Fruit fly (Drosophila melanogaster) whole organism, embryonic: ENCODE data around the gene SkpA.
A peak's percentile ranks its signal among the peaks of the same experiment; 100 is the strongest.

Experiments used
- Atf6 ChIP-seq: fragments of 200-800 bp; sonication (Bioruptor generic); IDR thresholded peaks from 2 replicates; pipeline ENCODE4 v1.3.6; 2022; ENCODE audit warnings: missing biosample characterization, missing genetic modification characterization
- CG12155 ChIP-seq: fragments of 200-800 bp; sonication (Bioruptor generic); optimal IDR thresholded peaks from 3 replicates; lab custom pipeline; 2016; ENCODE audit warnings: missing biosample characterization, missing genetic modification characterization
- CG13775 ChIP-seq: fragments of 200-800 bp; sonication (Bioruptor generic); optimal IDR thresholded peaks from 3 replicates; lab custom pipeline; 2017; ENCODE audit warnings: missing biosample characterization, mild to moderate bottlenecking, missing genetic modification characterization
- CG14050 ChIP-seq: fragments of 200-800 bp; sonication (Bioruptor generic); IDR thresholded peaks from 3 replicates; pipeline ENCODE4 v1.3.6; 2022; ENCODE audit warnings: missing biosample characterization, missing genetic modification characterization
- CG32532 ChIP-seq: fragments of 200-800 bp; sonication (Bioruptor generic); IDR thresholded peaks from 2 replicates; pipeline ENCODE4 v1.3.6; 2022; ENCODE audit warnings: missing biosample characterization, missing genetic modification characterization
- CG3838 ChIP-seq: fragments of 200-800 bp; sonication (Bioruptor generic); optimal IDR thresholded peaks from 3 replicates; lab custom pipeline; 2016; ENCODE audit warnings: missing biosample characterization, missing genetic modification characterization
- CG4328 ChIP-seq: fragments of 200-800 bp; sonication (Bioruptor generic); optimal IDR thresholded peaks from 3 replicates; lab custom pipeline; 2017; ENCODE audit warnings: missing biosample characterization, missing genetic modification reagents, missing genetic modification characterization
- CG4854 ChIP-seq: fragments of 200-800 bp; sonication (Bioruptor generic); optimal IDR thresholded peaks from 2 replicates; lab custom pipeline; 2016; ENCODE audit warnings: missing biosample characterization, missing genetic modification characterization, inconsistent platforms
- CG5245 ChIP-seq: fragments of 200-800 bp; sonication (Bioruptor generic); optimal IDR thresholded peaks from 3 replicates; lab custom pipeline; 2016; ENCODE audit warnings: missing biosample characterization, missing genetic modification characterization
- CG6175 ChIP-seq: fragments of 200-800 bp; sonication (Bioruptor generic); IDR thresholded peaks from 3 replicates; pipeline ENCODE4 v1.3.6; 2022; ENCODE audit warnings: missing biosample characterization, missing genetic modification characterization
- CG6683 ChIP-seq: fragments of 200-800 bp; sonication (Bioruptor generic); optimal IDR thresholded peaks from 2 replicates; lab custom pipeline; 2017; ENCODE audit warnings: missing biosample characterization, mild to moderate bottlenecking, missing genetic modification characterization, missing genetic modification reagents
- CG7963 ChIP-seq: fragments of 200-800 bp; sonication (Bioruptor generic); IDR thresholded peaks from 3 replicates; pipeline ENCODE4 v1.3.6; 2022; ENCODE audit warnings: missing biosample characterization, missing genetic modification characterization; ENCODE audit not compliant: partially characterized antibody
- CoRest ChIP-seq: fragments of 200-800 bp; sonication (Bioruptor generic); optimal IDR thresholded peaks from 3 replicates; lab custom pipeline; 2018; ENCODE audit warnings: missing biosample characterization, mild to moderate bottlenecking, missing genetic modification characterization, moderate library complexity
- Dek ChIP-seq: fragments of 200-800 bp; sonication (Bioruptor generic); optimal IDR thresholded peaks from 3 replicates; lab custom pipeline; 2019; ENCODE audit warnings: missing biosample characterization, mild to moderate bottlenecking, missing genetic modification characterization, moderate library complexity
- Dfd ChIP-seq, 2 experiments: fragments of >200 bp; optimal IDR thresholded peaks; 2 replicates each; lab custom pipeline; 2017; ENCODE audit warnings: missing biosample characterization in 2 of 2, missing genetic modification characterization in 2 of 2
- Dip3 ChIP-seq: fragments of 200-800 bp; sonication (Bioruptor generic); optimal IDR thresholded peaks from 3 replicates; lab custom pipeline; 2016; ENCODE audit warnings: missing biosample characterization, missing genetic modification characterization
- Doc3 ChIP-seq: fragments of 200-800 bp; sonication (Bioruptor generic); IDR thresholded peaks from 3 replicates; pipeline ENCODE4 v1.3.6; 2022; ENCODE audit warnings: missing biosample characterization, missing genetic modification characterization; ENCODE audit not compliant: partially characterized antibody
- E2f1 ChIP-seq: fragments of 200-800 bp; sonication (Bioruptor generic); IDR thresholded peaks from 2 replicates; pipeline ENCODE4 v1.3.6; 2022; ENCODE audit warnings: missing biosample characterization, missing genetic modification characterization
- Ets97D ChIP-seq: fragments of 200-800 bp; sonication (Bioruptor generic); optimal IDR thresholded peaks from 3 replicates; lab custom pipeline; 2016; ENCODE audit warnings: missing biosample characterization, missing genetic modification characterization
- Fer2 ChIP-seq: fragments of 200-800 bp; sonication (Bioruptor generic); optimal IDR thresholded peaks from 2 replicates; lab custom pipeline; 2018; ENCODE audit warnings: missing biosample characterization, mild to moderate bottlenecking, missing genetic modification characterization, moderate library complexity
- HHEX ChIP-seq: fragments of 200-800 bp; sonication (Bioruptor generic); optimal IDR thresholded peaks from 3 replicates; lab custom pipeline; 2017; ENCODE audit warnings: missing biosample characterization, mild to moderate bottlenecking, missing genetic modification characterization, missing genetic modification reagents
- Hmr ChIP-seq: fragments of 200-800 bp; sonication (Bioruptor generic); optimal IDR thresholded peaks from 3 replicates; lab custom pipeline; 2017; ENCODE audit warnings: mild to moderate bottlenecking, missing biosample characterization, missing genetic modification reagents, missing genetic modification characterization
- Hmx ChIP-seq: fragments of 200-800 bp; sonication (Bioruptor generic); optimal IDR thresholded peaks from 2 replicates; lab custom pipeline; 2016; ENCODE audit warnings: missing biosample characterization, missing genetic modification characterization
- Hsf ChIP-seq: fragments of 200-800 bp; sonication (Bioruptor generic); optimal IDR thresholded peaks from 3 replicates; lab custom pipeline; 2016; ENCODE audit warnings: missing biosample characterization, missing genetic modification characterization
- NFAT ChIP-seq: fragments of 200-800 bp; sonication (Bioruptor generic); IDR thresholded peaks from 2 replicates; pipeline ENCODE4 v1.3.6; 2022; ENCODE audit warnings: missing biosample characterization, missing genetic modification characterization
- Opbp ChIP-seq: fragments of 200-800 bp; sonication (Bioruptor generic); IDR thresholded peaks from 3 replicates; pipeline ENCODE4 v1.3.6; 2022; ENCODE audit warnings: missing biosample characterization, missing genetic modification characterization; ENCODE audit not compliant: partially characterized antibody
- Ptx1 ChIP-seq: fragments of 200-800 bp; sonication (Bioruptor generic); IDR thresholded peaks from 2 replicates; pipeline ENCODE4 v1.3.6; 2022; ENCODE audit warnings: missing biosample characterization, missing genetic modification characterization
- Spps ChIP-seq: fragments of 200-800 bp; sonication (Bioruptor generic); optimal IDR thresholded peaks from 2 replicates; lab custom pipeline; 2018; ENCODE audit warnings: missing biosample characterization, mild to moderate bottlenecking, missing genetic modification characterization
- Sry-δ ChIP-seq: fragments of 200-800 bp; sonication (Bioruptor generic); optimal IDR thresholded peaks from 2 replicates; lab custom pipeline; 2016; ENCODE audit warnings: missing biosample characterization, missing genetic modification characterization
- Vsx1 ChIP-seq: fragments of 200-800 bp; sonication (Bioruptor generic); optimal IDR thresholded peaks from 2 replicates; lab custom pipeline; 2017; ENCODE audit warnings: missing biosample characterization, mild to moderate bottlenecking, missing genetic modification characterization, missing genetic modification reagents
- ac ChIP-seq: fragments of 200-800 bp; sonication (Bioruptor generic); optimal IDR thresholded peaks from 3 replicates; lab custom pipeline; 2017; ENCODE audit warnings: missing biosample characterization, mild to moderate bottlenecking, missing genetic modification characterization
- ato ChIP-seq: fragments of 200-800 bp; sonication (Bioruptor generic); IDR thresholded peaks from 2 replicates; pipeline ENCODE4 v1.3.6; 2022; ENCODE audit warnings: missing biosample characterization, missing genetic modification characterization; ENCODE audit not compliant: partially characterized antibody
- bcd ChIP-seq: fragments of 200-800 bp; sonication (Bioruptor generic); optimal IDR thresholded peaks from 2 replicates; lab custom pipeline; 2017; ENCODE audit warnings: missing biosample characterization, mild to moderate bottlenecking, missing genetic modification characterization
- bowl ChIP-seq: fragments of 200-800 bp; sonication (Bioruptor generic); IDR thresholded peaks from 2 replicates; pipeline ENCODE4 v1.3.6; 2022; ENCODE audit warnings: missing biosample characterization, missing genetic modification characterization
- fd102C ChIP-seq: fragments of 200-800 bp; sonication (Bioruptor generic); optimal IDR thresholded peaks from 2 replicates; lab custom pipeline; 2018; ENCODE audit warnings: missing biosample characterization, mild to moderate bottlenecking, missing genetic modification characterization, moderate library complexity
- gro ChIP-seq: fragments of 200-800 bp; sonication (Bioruptor generic); optimal IDR thresholded peaks from 2 replicates; lab custom pipeline; 2016; ENCODE audit warnings: missing biosample characterization, missing genetic modification characterization
- hkb ChIP-seq, 2 experiments: fragments of 200-800 bp in 1 of 2; fragments of >200 bp in 1 of 2; sonication (Bioruptor generic) in 1 of 2; IDR thresholded peaks in 1 of 2; optimal IDR thresholded peaks in 1 of 2; 2 replicates each; pipeline versions ENCODE4 v1.3.6 to Lab custom; 2017 to 2022; ENCODE audit warnings: missing biosample characterization in 1 of 2, missing genetic modification characterization in 1 of 2
- hth ChIP-seq: fragments of >200 bp; optimal IDR thresholded peaks from 2 replicates; lab custom pipeline; 2017; ENCODE audit warnings: inconsistent platforms
- pan ChIP-seq, 4 experiments: fragments of >200 bp in 3 of 4; fragments of 200-800 bp in 1 of 4; sonication (Bioruptor generic) in 1 of 4; optimal IDR thresholded peaks in 3 of 4; IDR thresholded peaks in 1 of 4; 2 replicates each; pipeline versions ENCODE4 v1.3.6 to Lab custom; 2017 to 2022; ENCODE audit warnings: missing biosample characterization in 2 of 4, missing genetic modification characterization in 2 of 4, mixed read lengths in 1 of 4
- pfk ChIP-seq: fragments of 200-800 bp; sonication (Bioruptor generic); optimal IDR thresholded peaks from 2 replicates; lab custom pipeline; 2018; ENCODE audit warnings: missing biosample characterization, mild to moderate bottlenecking, missing genetic modification characterization, moderate library complexity
- pros ChIP-seq: fragments of 200-800 bp; sonication (Bioruptor generic); optimal IDR thresholded peaks from 3 replicates; lab custom pipeline; 2019; ENCODE audit warnings: missing biosample characterization, mild to moderate bottlenecking, missing genetic modification characterization, moderate library complexity
- pum ChIP-seq: fragments of 200-800 bp; sonication (Bioruptor generic); optimal IDR thresholded peaks from 2 replicates; lab custom pipeline; 2016; ENCODE audit warnings: missing biosample characterization, missing genetic modification characterization
- seq ChIP-seq: fragments of 200-800 bp; sonication (Bioruptor generic); IDR thresholded peaks from 2 replicates; pipeline ENCODE4 v1.3.6; 2022; ENCODE audit warnings: missing biosample characterization, missing genetic modification characterization
- sisA ChIP-seq: fragments of 200-800 bp; sonication (Bioruptor generic); IDR thresholded peaks from 2 replicates; pipeline ENCODE4 v1.3.6; 2022; ENCODE audit warnings: missing biosample characterization, missing genetic modification characterization
- slp2 ChIP-seq: fragments of 200-800 bp; sonication (Bioruptor generic); optimal IDR thresholded peaks from 2 replicates; lab custom pipeline; 2016; ENCODE audit warnings: missing biosample characterization, missing genetic modification characterization
- sqz ChIP-seq: fragments of 200-800 bp; sonication (Bioruptor generic); optimal IDR thresholded peaks from 3 replicates; lab custom pipeline; 2018; ENCODE audit warnings: missing biosample characterization, mild to moderate bottlenecking, missing genetic modification characterization
- tin ChIP-seq: fragments of 200-800 bp; sonication (Bioruptor generic); optimal IDR thresholded peaks from 3 replicates; lab custom pipeline; 2016; ENCODE audit warnings: missing biosample characterization, missing genetic modification characterization
- tup ChIP-seq: fragments of 200-800 bp; sonication (Bioruptor generic); optimal IDR thresholded peaks from 2 replicates; lab custom pipeline; 2016; ENCODE audit warnings: missing biosample characterization, mild to moderate bottlenecking, missing genetic modification characterization, moderate library complexity
- unc-4 ChIP-seq: fragments of 200-800 bp; sonication (Bioruptor generic); IDR thresholded peaks from 2 replicates; pipeline ENCODE4 v1.3.6; 2022; ENCODE audit warnings: missing biosample characterization, missing genetic modification characterization; ENCODE audit not compliant: partially characterized antibody
- wek ChIP-seq: fragments of 200-800 bp; sonication (Bioruptor generic); optimal IDR thresholded peaks from 3 replicates; lab custom pipeline; 2018; ENCODE audit warnings: missing biosample characterization, mild to moderate bottlenecking, missing genetic modification characterization, moderate library complexity

SkpA gene

dm6 chrX:654949-655348 lies 965 bp upstream of the SkpA start (continued):
- TF ChIP-seq hkb (optimal IDR thresholded peaks at IDR 0.05; lab: Kevin White, UChicago) = no peak
- TF ChIP-seq hkb (GFP tag; IDR thresholded peaks at IDR 0.05; lab: Robert Waterston, UW) = peak; percentile 97
- TF ChIP-seq CG4854 (GFP tag; lab: Kevin White, UChicago) = peak; percentile 88
- peak; percentile 88 for TF ChIP-seq gro (GFP tag; lab: Kevin White, UChicago)
- peak; percentile 92 for TF ChIP-seq Fer2
- TF ChIP-seq sisA (GFP tag; lab: Robert Waterston, UW) = peak; percentile 96
- TF ChIP-seq Dek (tag; lab: Kevin White, UChicago) = peak; percentile 94
- TF ChIP-seq pfk (GFP tag; lab: Kevin White, UChicago) = peak; percentile 69
- TF ChIP-seq slp2 (GFP tag; lab: Kevin White, UChicago) = peak; percentile 95
- TF ChIP-seq Opbp (GFP tag; lab: Robert Waterston, UW) = no peak
- TF ChIP-seq wek (GFP tag; lab: Kevin White, UChicago) = peak; percentile 91
- TF ChIP-seq CG3838 (GFP tag; lab: Kevin White, UChicago) = peak; percentile 57
- peak; percentile 95 for TF ChIP-seq CoRest (tag; lab: Kevin White, UChicago)
- peak; percentile 94 for TF ChIP-seq CG14050 (GFP tag; lab: Robert Waterston, UW)
- no peak for TF ChIP-seq Doc3 (GFP tag; lab: Robert Waterston, UW)
- peak; percentile 94 for TF ChIP-seq sqz
- peak; percentile 71 for TF ChIP-seq Ets97D
- no peak for TF ChIP-seq pan (optimal IDR thresholded peaks at IDR 0.05; lab: Kevin White, UChicago)
- TF ChIP-seq pan (GFP tag; optimal IDR thresholded peaks at IDR 0.05 in 1 of 2, IDR thresholded peaks at IDR 0.05 in 1 of 2) = peak in 1 of 2 experiments; percentile 98
- peak; percentile 77 for TF ChIP-seq ac (GFP tag; lab: Kevin White, UChicago)
- TF ChIP-seq Sry-δ = peak; percentile 49
- TF ChIP-seq CG6683 = peak; percentile 83
- no peak for TF ChIP-seq CG7963
- TF ChIP-seq HHEX = peak; percentile 96
- peak; percentile 93 for TF ChIP-seq CG4328 (GFP tag; lab: Kevin White, UChicago)
- TF ChIP-seq CG32532 (GFP tag; lab: Robert Waterston, UW) = peak; percentile 98
- TF ChIP-seq E2f1 (GFP tag; lab: Robert Waterston, UW) = peak; percentile 96
- TF ChIP-seq tup (GFP tag; lab: Kevin White, UChicago) = peak; percentile 91
- TF ChIP-seq Ptx1 (GFP tag; lab: Robert Waterston, UW) = peak; percentile 96
- peak; percentile 96 for TF ChIP-seq tin
- TF ChIP-seq Vsx1 = no peak
- no peak for TF ChIP-seq Dfd (GFP tag; optimal IDR thresholded peaks at IDR 0.05; lab: Kevin White, UChicago)
- peak; percentile 94 for TF ChIP-seq bcd (GFP tag; lab: Kevin White, UChicago)
- TF ChIP-seq pum (GFP tag; lab: Kevin White, UChicago) = peak; percentile 91
- TF ChIP-seq CG6175 (GFP tag; lab: Robert Waterston, UW) = peak; percentile 94
- peak; percentile 95 for TF ChIP-seq bowl
- TF ChIP-seq Hmr (GFP tag; lab: Kevin White, UChicago) = peak; percentile 96
- peak; percentile 55 for TF ChIP-seq pros
- peak; percentile 91 for TF ChIP-seq CG13775
- peak; percentile 45 for TF ChIP-seq fd102C
- TF ChIP-seq hth = no peak
- no peak; the same call in 1 of the 2 replicates for TF ChIP-seq ato (GFP tag; lab: Robert Waterston, UW)
- peak; percentile 92 for TF ChIP-seq Dip3 (GFP tag; lab: Kevin White, UChicago)
- peak; percentile 95 for TF ChIP-seq Hsf
- peak; percentile 97 for TF ChIP-seq NFAT
- peak; percentile 96 for TF ChIP-seq seq (GFP tag; lab: Robert Waterston, UW)
- peak; percentile 95 for TF ChIP-seq CG5245 (GFP tag; lab: Kevin White, UChicago)
- peak; percentile 81 for TF ChIP-seq Spps (tag; lab: Kevin White, UChicago)
- peak; percentile 92 for TF ChIP-seq CG12155
- no peak for TF ChIP-seq unc-4 (GFP tag; lab: Robert Waterston, UW)
- peak; percentile 54 for TF ChIP-seq Hmx (GFP tag; lab: Kevin White, UChicago)
- peak; percentile 94 for TF ChIP-seq Atf6
